Fruit fly (Drosophila melanogaster) whole organism, embryonic: ENCODE data around the gene Etfb.

Experiments
- Abd-B ChIP-seq: fragments of 200-800 bp; sonication (Bioruptor generic); optimal IDR thresholded peaks from 2 replicates; lab custom pipeline; 2018; ENCODE audit warnings: missing biosample characterization, mild to moderate bottlenecking, missing genetic modification characterization, moderate library complexity
- Ada2b ChIP-seq: fragments of 200-800 bp; sonication (Bioruptor generic); IDR thresholded peaks from 2 replicates; pipeline ENCODE4 v1.3.6; 2022; ENCODE audit warnings: missing biosample characterization, missing genetic modification characterization
- Adf1 ChIP-seq: fragments of 200-800 bp; sonication (Bioruptor generic); IDR thresholded peaks from 2 replicates; pipeline ENCODE4 v1.3.6; 2022; ENCODE audit warnings: missing biosample characterization, missing genetic modification characterization
- CG12219 ChIP-seq: fragments of 200-800 bp; sonication (Bioruptor generic); optimal IDR thresholded peaks from 3 replicates; lab custom pipeline; 2018; ENCODE audit warnings: missing biosample characterization, mild to moderate bottlenecking, missing genetic modification characterization
- CG13894 ChIP-seq: fragments of 200-800 bp; sonication (Bioruptor generic); optimal IDR thresholded peaks from 3 replicates; lab custom pipeline; 2018; ENCODE audit warnings: missing biosample characterization, mild to moderate bottlenecking, missing genetic modification characterization, moderate library complexity
- CG14014 ChIP-seq: fragments of 200-800 bp; sonication (Bioruptor generic); IDR thresholded peaks from 2 replicates; pipeline ENCODE4 v1.3.6; 2022; ENCODE audit warnings: missing biosample characterization, missing genetic modification characterization
- CG18011 ChIP-seq: fragments of 200-800 bp; sonication (Bioruptor generic); optimal IDR thresholded peaks from 2 replicates; lab custom pipeline; 2017; ENCODE audit warnings: missing biosample characterization, missing genetic modification characterization, mild to moderate bottlenecking, moderate library complexity, missing genotype
- CG30020 ChIP-seq: fragments of 200-800 bp; optimal IDR thresholded peaks from 2 replicates; lab custom pipeline; 2019; ENCODE audit warnings: missing biosample characterization, mild to moderate bottlenecking, missing genetic modification characterization, moderate library complexity
- CG30403 ChIP-seq: fragments of 200-800 bp; sonication (Bioruptor generic); optimal IDR thresholded peaks from 3 replicates; lab custom pipeline; 2016; ENCODE audit warnings: missing biosample characterization, missing genetic modification characterization
- CG32767 ChIP-seq: fragments of 200-800 bp; sonication (Bioruptor generic); IDR thresholded peaks from 2 replicates; pipeline ENCODE4 v1.3.6; 2022; ENCODE audit warnings: missing biosample characterization, missing genetic modification characterization
- CG33557 ChIP-seq: fragments of 200-800 bp; sonication (Bioruptor generic); optimal IDR thresholded peaks from 2 replicates; lab custom pipeline; 2019; ENCODE audit warnings: missing biosample characterization, mild to moderate bottlenecking, missing genetic modification characterization, moderate library complexity
- CG34376 ChIP-seq: fragments of 200-800 bp; sonication (Bioruptor generic); optimal IDR thresholded peaks from 2 replicates; lab custom pipeline; 2018; ENCODE audit warnings: missing biosample characterization, mild to moderate bottlenecking, missing genetic modification characterization
- CG3847 ChIP-seq: fragments of 200-800 bp; sonication (Bioruptor generic); IDR thresholded peaks from 2 replicates; pipeline ENCODE4 v1.3.6; 2022; ENCODE audit warnings: missing biosample characterization, missing genetic modification characterization
- CG42726 ChIP-seq: fragments of 200-800 bp; sonication (Bioruptor generic); IDR thresholded peaks from 2 replicates; pipeline ENCODE4 v1.3.6; 2022; ENCODE audit warnings: missing biosample characterization, missing genetic modification characterization; ENCODE audit not compliant: partially characterized antibody
- CG4360 ChIP-seq: fragments of 200-800 bp; sonication (Bioruptor generic); IDR thresholded peaks from 2 replicates; pipeline ENCODE4 v1.3.6; 2022; ENCODE audit warnings: missing biosample characterization, missing genetic modification characterization
- CG6272 ChIP-seq: fragments of 200-800 bp; sonication (Bioruptor generic); IDR thresholded peaks from 2 replicates; pipeline ENCODE4 v1.3.6; 2022; ENCODE audit warnings: missing biosample characterization, missing genetic modification characterization
- CG6854 ChIP-seq: fragments of 200-800 bp; sonication (Bioruptor generic); optimal IDR thresholded peaks from 3 replicates; lab custom pipeline; 2017; ENCODE audit warnings: missing biosample characterization, mild to moderate bottlenecking, missing genetic modification characterization
- CG7271 ChIP-seq: fragments of 200-800 bp; sonication (Bioruptor generic); optimal IDR thresholded peaks from 2 replicates; lab custom pipeline; 2018; ENCODE audit warnings: missing biosample characterization, mild to moderate bottlenecking, missing genetic modification characterization, moderate library complexity
- CG9437 ChIP-seq: fragments of 200-800 bp; sonication (Bioruptor generic); optimal IDR thresholded peaks from 2 replicates; lab custom pipeline; 2018; ENCODE audit warnings: missing biosample characterization, mild to moderate bottlenecking, missing genetic modification characterization
- CG9932 ChIP-seq: fragments of 200-800 bp; sonication (Bioruptor generic); IDR thresholded peaks from 2 replicates; pipeline ENCODE4 v1.3.6; 2022; ENCODE audit warnings: missing biosample characterization, missing genetic modification characterization
- CTCF ChIP-seq: fragments of 200-800 bp; sonication (Bioruptor generic); optimal IDR thresholded peaks from 2 replicates; lab custom pipeline; 2017; ENCODE audit warnings: missing biosample characterization, mild to moderate bottlenecking, missing genetic modification characterization, moderate library complexity
- Chrac-16 ChIP-seq: fragments of 200-800 bp; sonication (Bioruptor generic); optimal IDR thresholded peaks from 3 replicates; lab custom pipeline; 2016; ENCODE audit warnings: missing biosample characterization, missing genetic modification characterization
- Dip3 ChIP-seq: fragments of 200-800 bp; sonication (Bioruptor generic); optimal IDR thresholded peaks from 3 replicates; lab custom pipeline; 2016; ENCODE audit warnings: missing biosample characterization, missing genetic modification characterization
- Dp ChIP-seq: fragments of 200-800 bp; sonication (Bioruptor generic); optimal IDR thresholded peaks from 2 replicates; lab custom pipeline; 2018; ENCODE audit warnings: missing biosample characterization, mild to moderate bottlenecking, missing genetic modification characterization, moderate library complexity
- E2f2 ChIP-seq: fragments of 200-800 bp; sonication (Bioruptor generic); IDR thresholded peaks from 2 replicates; pipeline ENCODE4 v1.3.6; 2022; ENCODE audit warnings: missing biosample characterization, missing genetic modification characterization
- Eip74EF ChIP-seq, 2 experiments: fragments of 200-800 bp in 1 of 2; fragments of >200 bp in 1 of 2; sonication (Bioruptor generic) in 1 of 2; optimal IDR thresholded peaks; 2 replicates each; lab custom pipeline; 2017 to 2019; ENCODE audit warnings: missing biosample characterization in 2 of 2, missing genetic modification characterization in 2 of 2, mild to moderate bottlenecking in 1 of 2, moderate library complexity in 1 of 2
- Gsc ChIP-seq: fragments of 200-800 bp; sonication (Bioruptor generic); IDR thresholded peaks from 2 replicates; pipeline ENCODE4 v1.3.6; 2022; ENCODE audit warnings: missing biosample characterization, missing genetic modification characterization
- Gug ChIP-seq: fragments of 200-800 bp; sonication (Bioruptor generic); IDR thresholded peaks from 4 replicates; pipeline ENCODE4 v1.3.6; 2022; ENCODE audit warnings: missing biosample characterization, missing genetic modification characterization
- H15 ChIP-seq: fragments of 200-800 bp; sonication (Bioruptor generic); IDR thresholded peaks from 3 replicates; pipeline ENCODE4 v1.3.6; 2022; ENCODE audit warnings: missing biosample characterization, missing genetic modification characterization
- HLH54F ChIP-seq: fragments of 200-800 bp; sonication (Bioruptor generic); optimal IDR thresholded peaks from 3 replicates; lab custom pipeline; 2016; ENCODE audit warnings: missing biosample characterization, missing genetic modification characterization
- Hr78 ChIP-seq, 2 experiments: fragments of 200-800 bp in 1 of 2; fragments of >200 bp in 1 of 2; sonication (Bioruptor generic) in 1 of 2; optimal IDR thresholded peaks; 2 replicates each; lab custom pipeline; 2017 to 2019; ENCODE audit warnings: missing biosample characterization in 2 of 2, missing genetic modification characterization in 2 of 2, mild to moderate bottlenecking in 1 of 2, moderate library complexity in 1 of 2
- Kr ChIP-seq: fragments of 200-800 bp; sonication (Bioruptor generic); optimal IDR thresholded peaks from 2 replicates; lab custom pipeline; 2017; ENCODE audit warnings: missing biosample characterization, mild to moderate bottlenecking, missing genetic modification characterization
- MBD-R2 ChIP-seq: fragments of 200-800 bp; sonication (Bioruptor generic); IDR thresholded peaks from 2 replicates; pipeline ENCODE4 v1.3.6; 2022; ENCODE audit warnings: missing biosample characterization, missing genetic modification characterization
- Optix ChIP-seq: fragments of 200-800 bp; sonication (Bioruptor generic); IDR thresholded peaks from 3 replicates; pipeline ENCODE4 v1.3.6; 2022; ENCODE audit warnings: missing biosample characterization, missing genetic modification characterization
- PHDP ChIP-seq: fragments of 200-800 bp; sonication (Bioruptor generic); optimal IDR thresholded peaks from 3 replicates; lab custom pipeline; 2018; ENCODE audit warnings: missing biosample characterization, mild to moderate bottlenecking, missing genetic modification characterization, moderate library complexity
- Xrp1 ChIP-seq: fragments of 200-800 bp; sonication (Bioruptor generic); IDR thresholded peaks from 2 replicates; pipeline ENCODE4 v1.3.6; 2022; ENCODE audit warnings: missing biosample characterization, missing genetic modification characterization
- ash1 ChIP-seq: fragments of 200-800 bp; sonication (Bioruptor generic); optimal IDR thresholded peaks from 2 replicates; lab custom pipeline; 2018; ENCODE audit warnings: missing biosample characterization, mild to moderate bottlenecking, missing genetic modification characterization
- dati ChIP-seq: fragments of 200-800 bp; sonication (Bioruptor generic); IDR thresholded peaks from 2 replicates; pipeline ENCODE4 v1.3.6; 2022; ENCODE audit warnings: missing biosample characterization, missing genetic modification characterization
- disco-r ChIP-seq: fragments of 200-800 bp; sonication (Bioruptor generic); optimal IDR thresholded peaks from 2 replicates; lab custom pipeline; 2016; ENCODE audit warnings: missing biosample characterization, missing genetic modification characterization
- dpn ChIP-seq, 2 experiments: fragments of 200-800 bp; sonication (Bioruptor generic); optimal IDR thresholded peaks; 3 replicates each; lab custom pipeline; 2016; ENCODE audit warnings: missing biosample characterization in 2 of 2, missing genetic modification characterization in 2 of 2
- fru ChIP-seq: fragments of >200 bp; optimal IDR thresholded peaks from 2 replicates; lab custom pipeline; 2017
- maf-S ChIP-seq: fragments of 200-800 bp; sonication (Bioruptor generic); optimal IDR thresholded peaks from 2 replicates; lab custom pipeline; 2016; ENCODE audit warnings: missing biosample characterization, missing genetic modification characterization
- nmo ChIP-seq: fragments of 200-800 bp; sonication (Bioruptor generic); optimal IDR thresholded peaks from 2 replicates; lab custom pipeline; 2018; ENCODE audit warnings: missing biosample characterization, mild to moderate bottlenecking, missing genetic modification characterization, moderate library complexity
- nom ChIP-seq: fragments of 200-800 bp; sonication (Bioruptor generic); optimal IDR thresholded peaks from 2 replicates; lab custom pipeline; 2017; ENCODE audit warnings: missing biosample characterization, missing genetic modification characterization, mild to moderate bottlenecking, moderate library complexity, missing genetic modification reagents
- ro ChIP-seq: fragments of 200-800 bp; sonication (Bioruptor generic); IDR thresholded peaks from 2 replicates; pipeline ENCODE4 v1.3.6; 2022; ENCODE audit warnings: missing biosample characterization, missing genetic modification characterization
- sug ChIP-seq: fragments of 200-800 bp; optimal IDR thresholded peaks from 2 replicates; lab custom pipeline; 2019; ENCODE audit warnings: missing biosample characterization, mild to moderate bottlenecking, missing genetic modification characterization, moderate library complexity
- tap ChIP-seq: fragments of 200-800 bp; optimal IDR thresholded peaks from 3 replicates; lab custom pipeline; 2019; ENCODE audit warnings: missing biosample characterization, mild to moderate bottlenecking, missing genetic modification characterization, moderate library complexity
- tin ChIP-seq: fragments of 200-800 bp; sonication (Bioruptor generic); optimal IDR thresholded peaks from 3 replicates; lab custom pipeline; 2016; ENCODE audit warnings: missing biosample characterization, missing genetic modification characterization
- tll ChIP-seq, 2 experiments: fragments of 200-800 bp in 1 of 2; fragments of >200 bp in 1 of 2; sonication (Bioruptor generic) in 1 of 2; optimal IDR thresholded peaks; 2 replicates each; lab custom pipeline; 2017 to 2019; ENCODE audit warnings: missing biosample characterization in 2 of 2, missing genetic modification characterization in 2 of 2, mild to moderate bottlenecking in 1 of 2, moderate library complexity in 1 of 2
- unpg ChIP-seq: fragments of 200-800 bp; sonication (Bioruptor generic); optimal IDR thresholded peaks from 3 replicates; lab custom pipeline; 2018; ENCODE audit warnings: missing biosample characterization, mild to moderate bottlenecking, missing genetic modification characterization, moderate library complexity
- zen ChIP-seq: fragments of 200-800 bp; sonication (Bioruptor generic); optimal IDR thresholded peaks from 3 replicates; lab custom pipeline; 2018; ENCODE audit warnings: missing biosample characterization, mild to moderate bottlenecking, missing genetic modification characterization, moderate library complexity

The Etfb gene

DNA sequence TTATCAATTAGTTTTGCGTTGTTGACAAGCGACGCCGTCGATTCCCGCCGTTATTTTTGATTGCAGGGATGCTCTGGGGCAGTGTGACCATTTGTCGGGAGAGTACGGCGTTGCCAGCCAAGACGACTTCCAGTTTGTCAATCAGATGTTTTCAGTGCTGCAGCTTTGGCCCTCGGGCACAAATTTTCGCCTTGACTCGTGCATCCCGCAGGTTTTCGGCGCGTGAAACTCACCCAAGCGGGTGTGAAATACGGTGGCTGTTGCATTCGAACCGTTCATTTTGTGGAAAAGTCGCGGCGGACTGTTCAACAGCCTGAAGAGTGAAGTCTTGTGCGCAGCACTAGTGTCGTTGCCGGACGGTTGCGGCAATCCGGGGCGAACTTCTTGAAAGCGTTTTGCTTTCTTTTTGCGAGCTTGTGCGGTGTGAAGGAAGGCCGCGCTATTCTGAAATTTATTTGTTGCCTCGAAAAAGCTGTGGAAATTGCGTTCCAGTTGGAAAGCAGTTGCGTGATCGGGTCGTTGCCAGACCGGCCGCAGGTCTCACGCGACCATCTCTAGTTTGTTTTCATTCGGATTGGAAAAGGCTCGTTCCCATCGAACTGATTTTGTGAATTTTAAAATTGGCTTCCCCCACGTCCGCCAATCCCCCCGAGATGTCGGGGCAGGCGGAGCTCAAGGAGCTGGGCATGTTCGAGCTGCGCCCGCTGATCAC is 4.1 kb upstream of the Etfb start, which contains the start of the genes ca and ncd (continued):
- TF ChIP-seq nmo (GFP tag; lab: Kevin White, UChicago), result peak; percentile 48
- TF ChIP-seq Ada2b (GFP tag; lab: Robert Waterston, UW), result no peak
- TF ChIP-seq Hr78 (GFP tag; optimal IDR thresholded peaks at IDR 0.05; lab: Kevin White, UChicago), result no peak
- no peak for TF ChIP-seq Xrp1 (GFP tag; lab: Robert Waterston, UW)
- TF ChIP-seq CG14014 (GFP tag; lab: Robert Waterston, UW), result no peak
- TF ChIP-seq dati (GFP tag; lab: Robert Waterston, UW), result no peak
- TF ChIP-seq Optix (GFP tag; lab: Robert Waterston, UW), result no peak
- no peak for TF ChIP-seq fru (lab: Kevin White, UChicago)
- TF ChIP-seq Adf1 (GFP tag; lab: Robert Waterston, UW), result no peak
- no peak for TF ChIP-seq CG18011
- TF ChIP-seq nom (GFP tag; lab: Kevin White, UChicago), result no peak
- peak; percentile 88 for TF ChIP-seq Dp (GFP tag; lab: Kevin White, UChicago)
- no peak for TF ChIP-seq PHDP (tag; lab: Kevin White, UChicago)
- peak in 1 of 2 experiments; percentile 12 for TF ChIP-seq dpn (GFP tag; optimal IDR thresholded peaks at IDR 0.05; lab: Kevin White, UChicago)
- no peak for TF ChIP-seq tap
- no peak for TF ChIP-seq CG4360 (GFP tag; lab: Robert Waterston, UW)
- no peak for TF ChIP-seq HLH54F (GFP tag; lab: Kevin White, UChicago)
- no peak for TF ChIP-seq CG9932 (GFP tag; lab: Robert Waterston, UW)
- no peak for TF ChIP-seq Eip74EF (GFP tag; optimal IDR thresholded peaks at IDR 0.05; lab: Kevin White, UChicago)
- TF ChIP-seq CG12219, result no peak
- TF ChIP-seq MBD-R2 (GFP tag; lab: Robert Waterston, UW), result peak; percentile 56; the same call in 1 of the 2 replicates
- peak; percentile 85 for TF ChIP-seq E2f2
- TF ChIP-seq CG7271 (tag; lab: Kevin White, UChicago), result no peak
- TF ChIP-seq Chrac-16 (GFP tag; lab: Kevin White, UChicago), result no peak
- no peak for TF ChIP-seq H15 (GFP tag; lab: Robert Waterston, UW)
- TF ChIP-seq CG42726, result peak; percentile 57; the same call in 1 of the 2 replicates
- TF ChIP-seq CTCF (GFP tag; lab: Kevin White, UChicago), result no peak
- TF ChIP-seq CG13894 (tag; lab: Kevin White, UChicago), result no peak
- TF ChIP-seq CG6272, result no peak
- TF ChIP-seq Gug, result no peak
- TF ChIP-seq sug (tag; lab: Kevin White, UChicago), result no peak
- TF ChIP-seq disco-r, result no peak
- no peak for TF ChIP-seq unpg (GFP tag; lab: Kevin White, UChicago)
- no peak for TF ChIP-seq ro (GFP tag; lab: Robert Waterston, UW)
- TF ChIP-seq tll (GFP tag; optimal IDR thresholded peaks at IDR 0.05; lab: Kevin White, UChicago), result no peak
- no peak for TF ChIP-seq zen
- no peak for TF ChIP-seq CG30403
- no peak for TF ChIP-seq CG9437 (GFP tag; lab: Kevin White, UChicago)
- TF ChIP-seq CG3847 (GFP tag; lab: Robert Waterston, UW), result peak; percentile 38; the same call in 1 of the 2 replicates
- no peak for TF ChIP-seq CG32767
- no peak for TF ChIP-seq CG34376 (GFP tag; lab: Kevin White, UChicago)
- TF ChIP-seq CG30020 (tag; lab: Kevin White, UChicago), result no peak
- no peak for TF ChIP-seq CG33557
- no peak for TF ChIP-seq Gsc (GFP tag; lab: Robert Waterston, UW)
- no peak for TF ChIP-seq Abd-B (GFP tag; lab: Kevin White, UChicago)
- no peak for TF ChIP-seq ash1 (GFP tag; lab: Kevin White, UChicago)
- TF ChIP-seq tin (GFP tag; lab: Kevin White, UChicago), result no peak
- TF ChIP-seq Kr, result no peak
- TF ChIP-seq CG6854 (GFP tag; lab: Kevin White, UChicago), result no peak
- TF ChIP-seq maf-S (GFP tag; lab: Kevin White, UChicago), result no peak
- peak; percentile 6 for TF ChIP-seq Dip3 (GFP tag; lab: Kevin White, UChicago)
